Worm (Caenorhabditis elegans) whole organism, L1 larva: ENCODE results near the gene ZK353.3.
A peak's percentile ranks its signal among the peaks of the same experiment; 100 is the strongest.

Source experiments
- C04F5.9 ChIP-seq: sonication (generic microtip); optimal IDR thresholded peaks from 2 replicates; lab custom pipeline; 2016; ENCODE audit warnings: missing genetic modification characterization, missing compliant biosample characterization
- C16A3.4 ChIP-seq: fragments of 150-350 bp; optimal IDR thresholded peaks from 2 replicates; lab custom pipeline; 2014; ENCODE audit warnings: missing biosample characterization, missing genetic modification characterization
- F16B12.6 ChIP-seq: fragments of 150-350 bp; optimal IDR thresholded peaks from 2 replicates; lab custom pipeline; 2014; ENCODE audit warnings: missing biosample characterization, missing genetic modification characterization
- Y116A8C.19 ChIP-seq: sonication (generic microtip); optimal IDR thresholded peaks from 2 replicates; lab custom pipeline; 2016; ENCODE audit warnings: missing compliant biosample characterization, missing genetic modification characterization, borderline replicate concordance
- aha-1 ChIP-seq: fragments of 150-350 bp; optimal IDR thresholded peaks from 2 replicates; lab custom pipeline; 2014; ENCODE audit warnings: missing biosample characterization, missing genetic modification characterization
- alr-1 ChIP-seq: fragments of 200-800 bp; sonication (Bioruptor generic); optimal IDR thresholded peaks from 2 replicates; lab custom pipeline; 2018; ENCODE audit warnings: borderline replicate concordance, mild to moderate bottlenecking, missing genetic modification characterization, missing compliant biosample characterization
- aly-2 ChIP-seq: fragments of 150-350 bp; optimal IDR thresholded peaks from 2 replicates; lab custom pipeline; 2014; ENCODE audit warnings: missing biosample characterization, missing genetic modification characterization
- blmp-1 ChIP-seq: fragments of 150-350 bp; optimal IDR thresholded peaks from 2 replicates; lab custom pipeline; 2014; ENCODE audit warnings: missing biosample characterization, missing genetic modification characterization
- ceh-63 ChIP-seq: fragments of 200-800 bp; sonication (Bioruptor generic); optimal IDR thresholded peaks from 2 replicates; lab custom pipeline; 2018; ENCODE audit warnings: mild to moderate bottlenecking, missing genetic modification characterization, missing compliant biosample characterization
- ceh-8 ChIP-seq: fragments of 200-800 bp; sonication (Bioruptor generic); optimal IDR thresholded peaks from 2 replicates; lab custom pipeline; 2018; ENCODE audit warnings: mild to moderate bottlenecking, missing genetic modification characterization, moderate library complexity, missing compliant biosample characterization
- ceh-88 ChIP-seq: fragments of 200-800 bp; sonication (Bioruptor generic); IDR thresholded peaks from 2 replicates; pipeline ENCODE4 v1.3.6; 2022; ENCODE audit warnings: missing genetic modification characterization, missing compliant biosample characterization
- ceh-90 ChIP-seq: sonication (generic microtip); optimal IDR thresholded peaks from 2 replicates; lab custom pipeline; 2016; ENCODE audit warnings: missing genetic modification characterization, missing compliant biosample characterization
- dpl-1 ChIP-seq, 3 experiments: fragments of 150-350 bp in 2 of 3; sonication (generic microtip) in 1 of 3; optimal IDR thresholded peaks; 2 replicates each; lab custom pipeline; 2014 to 2017; ENCODE audit warnings: missing biosample characterization in 3 of 3, missing genetic modification characterization in 3 of 3, missing genetic modification reagents in 3 of 3
- dsc-1 ChIP-seq: sonication (generic microtip); optimal IDR thresholded peaks from 2 replicates; lab custom pipeline; 2016; ENCODE audit warnings: mild to moderate bottlenecking, missing genetic modification characterization, missing compliant biosample characterization
- elt-2 ChIP-seq: sonication (generic microtip); optimal IDR thresholded peaks from 2 replicates; lab custom pipeline; 2016; ENCODE audit warnings: missing genetic modification characterization, mild to moderate bottlenecking, inconsistent platforms, missing compliant biosample characterization, missing genetic modification reagents
- elt-3 ChIP-seq, 6 experiments: fragments of 150-350 bp in 1 of 6; sonication (generic microtip); optimal IDR thresholded peaks; 2 replicates each; lab custom pipeline; 2017 to 2018; ENCODE audit warnings: missing biosample characterization in 6 of 6, missing genetic modification characterization in 6 of 6, inconsistent platforms in 1 of 6
- fkh-10 ChIP-seq: sonication (generic microtip); optimal IDR thresholded peaks from 2 replicates; lab custom pipeline; 2017; ENCODE audit warnings: missing biosample characterization, missing genetic modification reagents, missing genetic modification characterization
- grh-1 ChIP-seq: fragments of 200-800 bp; sonication (Bioruptor generic); IDR thresholded peaks from 2 replicates; pipeline ENCODE4 v1.3.6; 2022; ENCODE audit warnings: missing genetic modification reagents, missing genetic modification characterization, missing compliant biosample characterization
- hlh-17 ChIP-seq: fragments of 200-800 bp; sonication (Bioruptor generic); optimal IDR thresholded peaks from 2 replicates; lab custom pipeline; 2018; ENCODE audit warnings: missing genetic modification characterization, mild to moderate bottlenecking, missing compliant biosample characterization, moderate library complexity, borderline replicate concordance
- hpl-2 ChIP-seq: fragments of 150-350 bp; optimal IDR thresholded peaks from 2 replicates; lab custom pipeline; 2014; ENCODE audit warnings: missing biosample characterization, missing genetic modification reagents, missing genetic modification characterization
- isw-1 ChIP-seq: fragments of 200-800 bp; sonication (Bioruptor generic); IDR thresholded peaks from 2 replicates; pipeline ENCODE4 v1.3.6; 2022; ENCODE audit warnings: missing genetic modification characterization, missing compliant biosample characterization
- lin-13 ChIP-seq: fragments of 150-350 bp; optimal IDR thresholded peaks from 2 replicates; lab custom pipeline; 2014; ENCODE audit warnings: missing biosample characterization, missing genetic modification reagents, missing genetic modification characterization
- lin-14 ChIP-seq: fragments of 200-800 bp; sonication (Bioruptor generic); optimal IDR thresholded peaks from 2 replicates; lab custom pipeline; 2018; ENCODE audit warnings: mild to moderate bottlenecking, missing genetic modification characterization, moderate library complexity, missing compliant biosample characterization
- lin-35 ChIP-seq, 2 experiments: fragments of 150-350 bp; optimal IDR thresholded peaks; 2 replicates each; lab custom pipeline; 2014; ENCODE audit warnings: missing biosample characterization in 2 of 2, missing genetic modification characterization in 2 of 2, missing genetic modification reagents in 2 of 2
- lin-39 ChIP-seq: fragments of 150-350 bp; optimal IDR thresholded peaks from 2 replicates; lab custom pipeline; 2014; ENCODE audit warnings: missing biosample characterization, missing genetic modification reagents, missing genetic modification characterization
- lsy-2 ChIP-seq, 2 experiments: fragments of 150-350 bp; optimal IDR thresholded peaks; 2 replicates each; lab custom pipeline; 2014; ENCODE audit warnings: missing biosample characterization in 2 of 2, missing genetic modification characterization in 2 of 2
- mdl-1 ChIP-seq, 2 experiments: fragments of 150-350 bp; optimal IDR thresholded peaks; 2 replicates each; lab custom pipeline; 2014 to 2017; ENCODE audit warnings: missing biosample characterization in 2 of 2, missing genetic modification characterization in 2 of 2, inconsistent platforms in 1 of 2
- nhr-11 ChIP-seq: fragments of 150-350 bp; optimal IDR thresholded peaks from 2 replicates; lab custom pipeline; 2014; ENCODE audit warnings: missing biosample characterization, missing genetic modification characterization
- nhr-12 ChIP-seq: sonication (generic microtip); optimal IDR thresholded peaks from 2 replicates; lab custom pipeline; 2017; ENCODE audit warnings: missing biosample characterization, missing genetic modification characterization
- nhr-237 ChIP-seq: fragments of 150-350 bp; optimal IDR thresholded peaks from 2 replicates; lab custom pipeline; 2014; ENCODE audit warnings: missing biosample characterization, missing genetic modification characterization
- nhr-71 ChIP-seq: sonication (generic microtip); optimal IDR thresholded peaks from 2 replicates; lab custom pipeline; 2016; ENCODE audit warnings: mild to moderate bottlenecking, missing genetic modification characterization, moderate library complexity, missing compliant biosample characterization
- nhr-76 ChIP-seq: sonication (generic microtip); optimal IDR thresholded peaks from 2 replicates; lab custom pipeline; 2017; ENCODE audit warnings: missing biosample characterization, missing genetic modification characterization
- nhr-77 ChIP-seq: fragments of 150-350 bp; optimal IDR thresholded peaks from 2 replicates; lab custom pipeline; 2014; ENCODE audit warnings: missing biosample characterization, missing genetic modification characterization
- nhr-85 ChIP-seq: sonication (generic microtip); peaks from one replicate; lab custom pipeline; 2016; ENCODE audit warnings: missing genetic modification characterization, inconsistent platforms, missing compliant biosample characterization
- pag-3 ChIP-seq: sonication (generic microtip); optimal IDR thresholded peaks from 2 replicates; lab custom pipeline; 2017; ENCODE audit warnings: missing genetic modification characterization, mild to moderate bottlenecking, missing compliant biosample characterization, antibody characterized with exemption, borderline replicate concordance; ENCODE audit not compliant: insufficient read depth
- pax-3 ChIP-seq: fragments of 200-800 bp; sonication (Bioruptor generic); optimal IDR thresholded peaks from 2 replicates; lab custom pipeline; 2018; ENCODE audit warnings: mild to moderate bottlenecking, missing genetic modification characterization, moderate library complexity, missing compliant biosample characterization
- pqm-1 ChIP-seq: sonication (generic microtip); optimal IDR thresholded peaks from 3 replicates; lab custom pipeline; 2017; ENCODE audit warnings: missing biosample characterization, missing genetic modification characterization
- rnt-1 ChIP-seq: sonication (generic microtip); optimal IDR thresholded peaks from 2 replicates; lab custom pipeline; 2016; ENCODE audit warnings: mild to moderate bottlenecking, missing genetic modification characterization, moderate library complexity, missing compliant biosample characterization
- skn-1 ChIP-seq: fragments of 150-350 bp; optimal IDR thresholded peaks from 2 replicates; lab custom pipeline; 2014; ENCODE audit warnings: missing biosample characterization, missing genetic modification characterization
- snpc-4 ChIP-seq: fragments of 150-350 bp; optimal IDR thresholded peaks from 2 replicates; lab custom pipeline; 2014; ENCODE audit warnings: missing biosample characterization, missing genetic modification characterization
- sox-4 ChIP-seq: sonication (generic microtip); optimal IDR thresholded peaks from 2 replicates; lab custom pipeline; 2016; ENCODE audit warnings: missing genetic modification characterization, missing compliant biosample characterization
- sptf-1 ChIP-seq: fragments of 150-350 bp; optimal IDR thresholded peaks from 2 replicates; lab custom pipeline; 2014; ENCODE audit warnings: missing biosample characterization, missing genetic modification characterization
- sup-37 ChIP-seq: fragments of 200-800 bp; sonication (Bioruptor generic); optimal IDR thresholded peaks from 2 replicates; lab custom pipeline; 2018; ENCODE audit warnings: mild to moderate bottlenecking, missing genetic modification characterization, missing compliant biosample characterization
- swsn-7 ChIP-seq: sonication (generic microtip); optimal IDR thresholded peaks from 2 replicates; lab custom pipeline; 2016; ENCODE audit warnings: missing genetic modification characterization, missing compliant biosample characterization
- tlp-1 ChIP-seq: fragments of 150-350 bp; optimal IDR thresholded peaks from 2 replicates; lab custom pipeline; 2014; ENCODE audit warnings: missing biosample characterization, missing genetic modification characterization
- unc-62 ChIP-seq: fragments of 150-350 bp; optimal IDR thresholded peaks from 2 replicates; lab custom pipeline; 2014; ENCODE audit warnings: missing biosample characterization, missing genetic modification reagents, missing genetic modification characterization
- unc-98 ChIP-seq: fragments of 200-800 bp; sonication (Bioruptor generic); IDR thresholded peaks from 2 replicates; pipeline ENCODE4 v1.3.6; 2022; ENCODE audit warnings: missing genetic modification characterization, missing compliant biosample characterization
- vab-15 ChIP-seq: sonication (generic microtip); optimal IDR thresholded peaks from 2 replicates; lab custom pipeline; 2017; ENCODE audit warnings: missing genotype, mild to moderate bottlenecking, missing genetic modification characterization, missing compliant biosample characterization
- xbp-1 ChIP-seq: sonication (generic microtip); optimal IDR thresholded peaks from 2 replicates; lab custom pipeline; 2016; ENCODE audit warnings: missing genetic modification characterization, missing compliant biosample characterization
- zag-1 ChIP-seq: fragments of 150-350 bp; optimal IDR thresholded peaks from 2 replicates; lab custom pipeline; 2014; ENCODE audit warnings: missing biosample characterization, missing genetic modification characterization
- ztf-11 ChIP-seq, 2 experiments: sonication (generic microtip); optimal IDR thresholded peaks; 2 replicates each; lab custom pipeline; 2016 to 2017; ENCODE audit warnings: missing genetic modification characterization in 2 of 2, missing biosample characterization in 1 of 2, missing compliant biosample characterization in 1 of 2

Gene ZK353.3

DNA sequence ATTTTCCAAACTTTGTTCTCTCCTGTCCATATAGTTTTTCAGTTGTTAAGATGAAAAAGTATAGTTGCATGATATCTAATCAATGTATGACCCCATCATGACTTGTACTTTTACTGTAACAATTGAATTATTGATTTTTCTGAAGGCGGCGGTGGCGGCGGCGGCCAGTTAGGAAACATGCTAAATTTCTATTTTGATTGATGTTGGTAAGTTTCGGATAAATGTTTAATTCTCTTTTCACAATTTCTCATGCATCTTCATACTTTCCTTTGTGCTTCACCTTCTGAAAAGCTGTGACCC lies 22.1 kb downstream of the ZK353.3 start, which contains the start of gene sor-1:
Gene sor-1 (plus strand): TSS at position 201 of the 300 bp plus-strand sequence.
- TF ChIP-seq sox-4 (tag; lab: Kevin White, UChicago) (no peak), C04F5.9 (no peak), lsy-2 (tag; optimal IDR thresholded peaks at IDR 0.05; lab: Kevin White, UChicago) (no peak), grh-1 (GFP tag; lab: Robert Waterston, UW) (no peak), sup-37 (no peak), snpc-4 (tag; lab: Kevin White, UChicago) (no peak), dpl-1 (GFP tag; optimal IDR thresholded peaks at IDR 0.05; lab: Kevin White, UChicago) (no peak), lin-14 (GFP tag; lab: Kevin White, UChicago) (no peak), hlh-17 (GFP tag; lab: Kevin White, UChicago) (no peak)

- TF ChIP-seq dsc-1 (tag; lab: Kevin White, UChicago) (peak; percentile 27), ztf-11 (tag; optimal IDR thresholded peaks at IDR 0.05; lab: Kevin White, UChicago) (peak in 1 of 2 experiments; percentile 48), unc-62 (GFP tag; lab: Kevin White, UChicago) (no peak), nhr-85 (tag; lab: Kevin White, UChicago) (peak; percentile 60), rnt-1 (peak; percentile 22), vab-15 (tag; lab: Kevin White, UChicago) (no peak), nhr-76 (tag; lab: Kevin White, UChicago) (no peak), alr-1 (tag; lab: Kevin White, UChicago) (no peak), lin-13 (peak; percentile 44), unc-98 (GFP tag; lab: Robert Waterston, UW) (no peak), nhr-71 (tag; lab: Kevin White, UChicago) (peak; percentile 82), pag-3 (tag; lab: Kevin White, UChicago) (no peak), xbp-1 (tag; lab: Kevin White, UChicago) (peak; percentile 62), aly-2 (tag; lab: Kevin White, UChicago) (no peak), F16B12.6 (peak; percentile 39), hpl-2 (no peak), sox-4 (tag; lab: Kevin White, UChicago) (no peak), ceh-88 (GFP tag; lab: Robert Waterston, UW) (no peak), aha-1 (no peak), swsn-7 (tag; lab: Kevin White, UChicago) (peak; percentile 62), mdl-1 (tag; optimal IDR thresholded peaks at IDR 0.05; lab: Kevin White, UChicago) (peak in 1 of 2 experiments; percentile 63), fkh-10 (GFP tag; lab: Kevin White, UChicago) (no peak), isw-1 (GFP tag; lab: Robert Waterston, UW) (no peak), lin-39 (tag; lab: Kevin White, UChicago) (no peak), nhr-11 (tag; lab: Kevin White, UChicago) (no peak), pqm-1 (tag; lab: Kevin White, UChicago) (no peak), elt-2 (tag; lab: Kevin White, UChicago) (peak; percentile 43), sptf-1 (tag; lab: Kevin White, UChicago) (no peak), ceh-90 (tag; lab: Kevin White, UChicago) (no peak), C16A3.4 (tag; lab: Kevin White, UChicago) (peak; percentile 56), lsy-2 (tag; optimal IDR thresholded peaks at IDR 0.05; lab: Kevin White, UChicago) (peak; percentile 49 to 86), skn-1 (tag; lab: Kevin White, UChicago) (peak; percentile 22), nhr-77 (peak; percentile 30), pax-3 (tag; lab: Kevin White, UChicago) (peak; percentile 4), ceh-8 (GFP tag; lab: Kevin White, UChicago) (no peak), nhr-12 (no peak), blmp-1 (tag; lab: Kevin White, UChicago) (peak; percentile 55), ceh-63 (no peak), tlp-1 (tag; lab: Kevin White, UChicago) (no peak), zag-1 (tag; lab: Kevin White, UChicago) (no peak), Y116A8C.19 (tag; lab: Kevin White, UChicago) (no peak), lin-35 (GFP tag; optimal IDR thresholded peaks at IDR 0.05; lab: Kevin White, UChicago) (peak; percentile 54 to 74), sup-37 (no peak), elt-3 (tag; optimal IDR thresholded peaks at IDR 0.05; lab: Kevin White, UChicago) (peak in 2 of 6 experiments; percentile 12 to 18), nhr-237 (tag; lab: Kevin White, UChicago) (no peak)
Observed at ce11 chrIII:8425076-8425475, 29.3 kb downstream of the ZK353.3 start.
